Fruit fly (Drosophila melanogaster) whole organism, adult: ENCODE data around the gene CG3817.

Experiments used
- CG11617 ChIP-seq: fragments of 200-800 bp; sonication (Bioruptor generic); optimal IDR thresholded peaks from 2 replicates; lab custom pipeline; 2017; ENCODE audit warnings: mild to moderate bottlenecking, missing biosample characterization, missing genetic modification reagents, missing genetic modification characterization
- CG12768 ChIP-seq: fragments of 200-800 bp; sonication (Bioruptor generic); optimal IDR thresholded peaks from 2 replicates; lab custom pipeline; 2017; ENCODE audit warnings: missing biosample characterization, missing genetic modification characterization, mild to moderate bottlenecking, moderate library complexity, missing genetic modification reagents
- Clk ChIP-seq: fragments of 200-800 bp; sonication (Bioruptor generic); optimal IDR thresholded peaks from 2 replicates; lab custom pipeline; 2017; ENCODE audit warnings: missing biosample characterization, missing genetic modification characterization
- Hr96 ChIP-seq: fragments of 200-800 bp; sonication (Bioruptor generic); optimal IDR thresholded peaks from 2 replicates; lab custom pipeline; 2016; ENCODE audit warnings: missing biosample characterization, missing genetic modification characterization
- Mnt ChIP-seq: fragments of 200-800 bp; sonication (Bioruptor generic); optimal IDR thresholded peaks from 2 replicates; lab custom pipeline; 2016; ENCODE audit warnings: missing biosample characterization, mild to moderate bottlenecking, missing genetic modification characterization

- TF ChIP-seq CG11617 (GFP tag; lab: Kevin White, UChicago) (no peak), Hr96 (GFP tag; lab: Kevin White, UChicago) (no peak), Mnt (GFP tag; lab: Kevin White, UChicago) (no peak), Clk (GFP tag; lab: Kevin White, UChicago) (no peak), CG12768 (GFP tag; lab: Kevin White, UChicago) (no peak)
Measured at dm6 chr3R:14890064-14890709, 8.4 kb upstream of the CG3817 start, which contains the start of the genes CycC and UQCR-C1.
